Fruit fly (Drosophila melanogaster) whole organism, embryonic: Measurements from ENCODE around the gene Desat1.

Experiments used
- Antp ChIP-seq: fragments of 200-800 bp; sonication (Bioruptor generic); optimal IDR thresholded peaks from 3 replicates; lab custom pipeline; 2016; ENCODE audit warnings: missing biosample characterization, missing genetic modification characterization
- B-H1 ChIP-seq: fragments of 200-800 bp; sonication (Bioruptor generic); IDR thresholded peaks from 3 replicates; pipeline ENCODE4 v1.3.6; 2022; ENCODE audit warnings: missing biosample characterization, missing genetic modification characterization
- CG10147 ChIP-seq: fragments of 200-800 bp; sonication (Bioruptor generic); optimal IDR thresholded peaks from 2 replicates; lab custom pipeline; 2019; ENCODE audit warnings: missing biosample characterization, mild to moderate bottlenecking, missing genetic modification characterization, moderate library complexity
- CG10431 ChIP-seq: fragments of 200-800 bp; sonication (Bioruptor generic); optimal IDR thresholded peaks from 3 replicates; lab custom pipeline; 2018; ENCODE audit warnings: missing biosample characterization, mild to moderate bottlenecking, missing genetic modification characterization
- CG11560 ChIP-seq: fragments of 200-800 bp; sonication (Bioruptor generic); IDR thresholded peaks from 3 replicates; pipeline ENCODE4 v1.3.6; 2022; ENCODE audit warnings: missing biosample characterization, missing genetic modification characterization
- CG1233 ChIP-seq: fragments of 200-800 bp; sonication (Bioruptor generic); optimal IDR thresholded peaks from 4 replicates; lab custom pipeline; 2018; ENCODE audit warnings: missing biosample characterization, mild to moderate bottlenecking, missing genetic modification characterization
- CG1647 ChIP-seq: fragments of 200-800 bp; sonication (Bioruptor generic); optimal IDR thresholded peaks from 3 replicates; lab custom pipeline; 2016; ENCODE audit warnings: missing biosample characterization, missing genetic modification characterization
- CG16863 ChIP-seq: fragments of 200-800 bp; sonication (Bioruptor generic); optimal IDR thresholded peaks from 3 replicates; lab custom pipeline; 2016; ENCODE audit warnings: missing biosample characterization, missing genetic modification characterization
- CG18764 ChIP-seq: fragments of 200-800 bp; sonication (Bioruptor generic); optimal IDR thresholded peaks from 3 replicates; lab custom pipeline; 2016; ENCODE audit warnings: missing biosample characterization, missing genetic modification characterization
- CG30431 ChIP-seq: fragments of 200-800 bp; sonication (Bioruptor generic); optimal IDR thresholded peaks from 2 replicates; lab custom pipeline; 2017; ENCODE audit warnings: missing biosample characterization, missing genetic modification characterization
- CG32532 ChIP-seq: fragments of 200-800 bp; sonication (Bioruptor generic); IDR thresholded peaks from 2 replicates; pipeline ENCODE4 v1.3.6; 2022; ENCODE audit warnings: missing biosample characterization, missing genetic modification characterization
- CG33213 ChIP-seq: fragments of 200-800 bp; sonication (Bioruptor generic); optimal IDR thresholded peaks from 3 replicates; lab custom pipeline; 2016; ENCODE audit warnings: missing biosample characterization, missing genetic modification characterization
- CG34422 ChIP-seq: fragments of 200-800 bp; sonication (Bioruptor generic); IDR thresholded peaks from 3 replicates; pipeline ENCODE4 v1.3.6; 2022; ENCODE audit warnings: missing biosample characterization, missing genetic modification characterization
- CG4707 ChIP-seq: fragments of 200-800 bp; sonication (Bioruptor generic); optimal IDR thresholded peaks from 2 replicates; lab custom pipeline; 2018; ENCODE audit warnings: missing biosample characterization, mild to moderate bottlenecking, missing genetic modification characterization, moderate library complexity
- CG4730 ChIP-seq: fragments of 200-800 bp; sonication (Bioruptor generic); IDR thresholded peaks from 2 replicates; pipeline ENCODE4 v1.3.6; 2022; ENCODE audit warnings: missing biosample characterization, missing genetic modification characterization
- CG6254 ChIP-seq: fragments of 200-800 bp; sonication (Bioruptor generic); optimal IDR thresholded peaks from 3 replicates; lab custom pipeline; 2017; ENCODE audit warnings: mild to moderate bottlenecking, missing biosample characterization, missing genetic modification reagents, missing genetic modification characterization
- CG6765 ChIP-seq: fragments of 200-800 bp; sonication (Bioruptor generic); optimal IDR thresholded peaks from 3 replicates; lab custom pipeline; 2017; ENCODE audit warnings: missing biosample characterization, mild to moderate bottlenecking, missing genetic modification characterization
- CG8290 ChIP-seq, 3 experiments: fragments of 200-800 bp; sonication (Bioruptor generic); optimal IDR thresholded peaks; 2 replicates each; lab custom pipeline; 2016 to 2019; ENCODE audit warnings: missing biosample characterization in 3 of 3, missing genetic modification characterization in 3 of 3, mild to moderate bottlenecking in 2 of 3, moderate library complexity in 1 of 3
- Drgx ChIP-seq: fragments of 200-800 bp; sonication (Bioruptor generic); IDR thresholded peaks from 2 replicates; pipeline ENCODE4 v1.3.6; 2022; ENCODE audit warnings: missing biosample characterization, missing genetic modification characterization
- Elba2 ChIP-seq: fragments of 200-800 bp; sonication (Bioruptor generic); optimal IDR thresholded peaks from 3 replicates; lab custom pipeline; 2016; ENCODE audit warnings: missing biosample characterization, missing genetic modification characterization
- Ets97D ChIP-seq: fragments of 200-800 bp; sonication (Bioruptor generic); optimal IDR thresholded peaks from 3 replicates; lab custom pipeline; 2016; ENCODE audit warnings: missing biosample characterization, missing genetic modification characterization
- HLH4C ChIP-seq: fragments of 200-800 bp; sonication (Bioruptor generic); IDR thresholded peaks from 3 replicates; pipeline ENCODE4 v1.3.6; 2022; ENCODE audit warnings: missing biosample characterization, missing genetic modification characterization; ENCODE audit not compliant: partially characterized antibody
- Kr ChIP-seq: fragments of 200-800 bp; sonication (Bioruptor generic); optimal IDR thresholded peaks from 2 replicates; lab custom pipeline; 2017; ENCODE audit warnings: missing biosample characterization, mild to moderate bottlenecking, missing genetic modification characterization
- Nf-YB ChIP-seq: fragments of 200-800 bp; sonication (Bioruptor generic); optimal IDR thresholded peaks from 3 replicates; lab custom pipeline; 2019; ENCODE audit warnings: missing biosample characterization, mild to moderate bottlenecking, missing genetic modification characterization, moderate library complexity
- Nf-YC ChIP-seq: fragments of 200-800 bp; optimal IDR thresholded peaks from 3 replicates; lab custom pipeline; 2019; ENCODE audit warnings: missing biosample characterization, mild to moderate bottlenecking, missing genetic modification characterization, moderate library complexity
- Usf ChIP-seq: fragments of 200-800 bp; sonication (Bioruptor generic); optimal IDR thresholded peaks from 2 replicates; lab custom pipeline; 2017; ENCODE audit warnings: missing genotype, missing biosample characterization, missing genetic modification characterization
- Vsx1 ChIP-seq: fragments of 200-800 bp; sonication (Bioruptor generic); optimal IDR thresholded peaks from 2 replicates; lab custom pipeline; 2017; ENCODE audit warnings: missing biosample characterization, mild to moderate bottlenecking, missing genetic modification characterization, missing genetic modification reagents
- amos ChIP-seq: fragments of 200-800 bp; sonication (Bioruptor generic); IDR thresholded peaks from 2 replicates; pipeline ENCODE4 v1.3.6; 2022; ENCODE audit warnings: missing biosample characterization, missing genetic modification characterization; ENCODE audit not compliant: partially characterized antibody
- ato ChIP-seq: fragments of 200-800 bp; sonication (Bioruptor generic); IDR thresholded peaks from 2 replicates; pipeline ENCODE4 v1.3.6; 2022; ENCODE audit warnings: missing biosample characterization, missing genetic modification characterization; ENCODE audit not compliant: partially characterized antibody
- cas ChIP-seq: fragments of 200-800 bp; sonication (Bioruptor generic); IDR thresholded peaks from 2 replicates; pipeline ENCODE4 v1.3.6; 2022; ENCODE audit warnings: missing biosample characterization, missing genetic modification characterization
- cato ChIP-seq: fragments of 200-800 bp; sonication (Bioruptor generic); optimal IDR thresholded peaks from 2 replicates; lab custom pipeline; 2016; ENCODE audit warnings: missing biosample characterization, missing genetic modification characterization, borderline replicate concordance
- chn ChIP-seq: fragments of 200-800 bp; sonication (Bioruptor generic); optimal IDR thresholded peaks from 2 replicates; lab custom pipeline; 2016; ENCODE audit warnings: missing biosample characterization, missing genetic modification characterization
- danr ChIP-seq: fragments of 200-800 bp; sonication (Bioruptor generic); IDR thresholded peaks from 2 replicates; pipeline ENCODE4 v1.3.6; 2022; ENCODE audit warnings: missing biosample characterization, missing genetic modification characterization
- dm ChIP-seq: fragments of 200-800 bp; sonication (Bioruptor generic); optimal IDR thresholded peaks from 3 replicates; lab custom pipeline; 2016; ENCODE audit warnings: missing biosample characterization, missing genetic modification characterization
- dpn ChIP-seq, 2 experiments: fragments of 200-800 bp; sonication (Bioruptor generic); optimal IDR thresholded peaks; 3 replicates each; lab custom pipeline; 2016; ENCODE audit warnings: missing biosample characterization in 2 of 2, missing genetic modification characterization in 2 of 2
- gro ChIP-seq: fragments of 200-800 bp; sonication (Bioruptor generic); optimal IDR thresholded peaks from 2 replicates; lab custom pipeline; 2016; ENCODE audit warnings: missing biosample characterization, missing genetic modification characterization
- inv ChIP-seq: fragments of 200-800 bp; sonication (Bioruptor generic); IDR thresholded peaks from 2 replicates; pipeline ENCODE4 v1.3.6; 2022; ENCODE audit warnings: missing biosample characterization, missing genetic modification characterization; ENCODE audit not compliant: partially characterized antibody
- jing ChIP-seq: fragments of 200-800 bp; sonication (Bioruptor generic); optimal IDR thresholded peaks from 2 replicates; lab custom pipeline; 2018; ENCODE audit warnings: missing biosample characterization, mild to moderate bottlenecking, missing genetic modification characterization
- mam ChIP-seq: fragments of 200-800 bp; sonication (Bioruptor generic); optimal IDR thresholded peaks from 3 replicates; lab custom pipeline; 2016; ENCODE audit warnings: missing biosample characterization, missing genetic modification characterization
- nmo ChIP-seq: fragments of 200-800 bp; sonication (Bioruptor generic); optimal IDR thresholded peaks from 2 replicates; lab custom pipeline; 2018; ENCODE audit warnings: missing biosample characterization, mild to moderate bottlenecking, missing genetic modification characterization, moderate library complexity
- oc ChIP-seq: fragments of 200-800 bp; sonication (Bioruptor generic); optimal IDR thresholded peaks from 2 replicates; lab custom pipeline; 2018; ENCODE audit warnings: missing biosample characterization, mild to moderate bottlenecking, missing genetic modification characterization, moderate library complexity
- pros ChIP-seq: fragments of 200-800 bp; sonication (Bioruptor generic); optimal IDR thresholded peaks from 3 replicates; lab custom pipeline; 2019; ENCODE audit warnings: missing biosample characterization, mild to moderate bottlenecking, missing genetic modification characterization, moderate library complexity
- schlank ChIP-seq: fragments of 200-800 bp; sonication (Bioruptor generic); optimal IDR thresholded peaks from 2 replicates; lab custom pipeline; 2018; ENCODE audit warnings: missing biosample characterization, mild to moderate bottlenecking, missing genetic modification characterization
- sisA ChIP-seq: fragments of 200-800 bp; sonication (Bioruptor generic); IDR thresholded peaks from 2 replicates; pipeline ENCODE4 v1.3.6; 2022; ENCODE audit warnings: missing biosample characterization, missing genetic modification characterization
- slp2 ChIP-seq: fragments of 200-800 bp; sonication (Bioruptor generic); optimal IDR thresholded peaks from 2 replicates; lab custom pipeline; 2016; ENCODE audit warnings: missing biosample characterization, missing genetic modification characterization
- tll ChIP-seq, 2 experiments: fragments of 200-800 bp in 1 of 2; fragments of >200 bp in 1 of 2; sonication (Bioruptor generic) in 1 of 2; optimal IDR thresholded peaks; 2 replicates each; lab custom pipeline; 2017 to 2019; ENCODE audit warnings: missing biosample characterization in 2 of 2, missing genetic modification characterization in 2 of 2, mild to moderate bottlenecking in 1 of 2, moderate library complexity in 1 of 2
- unc-4 ChIP-seq: fragments of 200-800 bp; sonication (Bioruptor generic); IDR thresholded peaks from 2 replicates; pipeline ENCODE4 v1.3.6; 2022; ENCODE audit warnings: missing biosample characterization, missing genetic modification characterization; ENCODE audit not compliant: partially characterized antibody
- usp ChIP-seq: fragments of >200 bp; optimal IDR thresholded peaks from 2 replicates; lab custom pipeline; 2017; ENCODE audit warnings: missing biosample characterization, missing genetic modification characterization
- zen2 ChIP-seq: fragments of 200-800 bp; sonication (Bioruptor generic); IDR thresholded peaks from 3 replicates; pipeline ENCODE4 v1.3.6; 2022; ENCODE audit warnings: missing biosample characterization, missing genetic modification characterization; ENCODE audit not compliant: partially characterized antibody

Gene Desat1

dm6 chr3R:12439401-12440143 lies at the start of gene Desat1 (continued):
- TF ChIP-seq Vsx1 = no peak
- TF ChIP-seq CG4730 (GFP tag; lab: Robert Waterston, UW) = no peak
- no peak for TF ChIP-seq CG10431 (GFP tag; lab: Kevin White, UChicago)
- TF ChIP-seq CG16863 (GFP tag; lab: Kevin White, UChicago) = no peak
- TF ChIP-seq amos = peak; percentile 93; the same call in 1 of the 2 replicates
- no peak for TF ChIP-seq dm (GFP tag; lab: Kevin White, UChicago)
- TF ChIP-seq Nf-YB (GFP tag; lab: Kevin White, UChicago) = no peak
- peak; percentile 82 for TF ChIP-seq inv (GFP tag; lab: Robert Waterston, UW)
- TF ChIP-seq usp = no peak
- TF ChIP-seq CG6254 (GFP tag; lab: Kevin White, UChicago) = no peak
- no peak for TF ChIP-seq CG30431
- no peak for TF ChIP-seq schlank (tag; lab: Kevin White, UChicago)
- peak; percentile 22 for TF ChIP-seq nmo
- no peak for TF ChIP-seq B-H1
- TF ChIP-seq danr (GFP tag; lab: Robert Waterston, UW) = no peak
- no peak for TF ChIP-seq jing
- TF ChIP-seq CG34422 (GFP tag; lab: Robert Waterston, UW) = no peak
- no peak for TF ChIP-seq slp2 (GFP tag; lab: Kevin White, UChicago)
- TF ChIP-seq CG18764 = no peak
- TF ChIP-seq dpn (GFP tag; optimal IDR thresholded peaks at IDR 0.05; lab: Kevin White, UChicago) = no peak
- TF ChIP-seq tll (GFP tag; optimal IDR thresholded peaks at IDR 0.05; lab: Kevin White, UChicago) = no peak
- peak; percentile 6 for TF ChIP-seq gro (GFP tag; lab: Kevin White, UChicago)
- peak; percentile 26 for TF ChIP-seq CG8290 (GFP tag; optimal IDR thresholded peaks at IDR 0.05; lab: Kevin White, UChicago)
- TF ChIP-seq CG8290 (tag; optimal IDR thresholded peaks at IDR 0.05; lab: Kevin White, UChicago) = peak in 1 of 2 experiments; percentile 18
- TF ChIP-seq CG10147 (GFP tag; lab: Kevin White, UChicago) = no peak
- no peak for TF ChIP-seq cato (GFP tag; lab: Kevin White, UChicago)
- TF ChIP-seq HLH4C (GFP tag; lab: Robert Waterston, UW) = peak; percentile 89
- no peak for TF ChIP-seq CG33213 (GFP tag; lab: Kevin White, UChicago)
- no peak for TF ChIP-seq sisA
- no peak for TF ChIP-seq CG4707 (GFP tag; lab: Kevin White, UChicago)
- no peak for TF ChIP-seq CG1647
- peak; percentile 98 for TF ChIP-seq Kr (GFP tag; lab: Kevin White, UChicago)
- peak; percentile 14 for TF ChIP-seq CG6765 (GFP tag; lab: Kevin White, UChicago)
- TF ChIP-seq chn = no peak
- no peak for TF ChIP-seq pros (GFP tag; lab: Kevin White, UChicago)
- TF ChIP-seq ato = peak; percentile 86
- TF ChIP-seq Usf (GFP tag; lab: Kevin White, UChicago) = no peak
- TF ChIP-seq zen2 (GFP tag; lab: Robert Waterston, UW) = peak; percentile 88
- no peak for TF ChIP-seq Nf-YC (tag; lab: Kevin White, UChicago)
- TF ChIP-seq mam = no peak
- TF ChIP-seq oc (tag; lab: Kevin White, UChicago) = no peak
- peak; percentile 51 for TF ChIP-seq Ets97D (GFP tag; lab: Kevin White, UChicago)
- peak; percentile 93 for TF ChIP-seq unc-4 (GFP tag; lab: Robert Waterston, UW)
- no peak for TF ChIP-seq cas (GFP tag; lab: Robert Waterston, UW)
- TF ChIP-seq CG11560 (tag; lab: Robert Waterston, UW) = no peak
- TF ChIP-seq Antp (GFP tag; lab: Kevin White, UChicago) = no peak
- no peak for TF ChIP-seq Drgx (GFP tag; lab: Robert Waterston, UW)
- TF ChIP-seq CG1233 (GFP tag; lab: Kevin White, UChicago) = no peak
- TF ChIP-seq CG32532 (GFP tag; lab: Robert Waterston, UW) = no peak
- no peak for TF ChIP-seq Elba2 (GFP tag; lab: Kevin White, UChicago)
